Worm (Caenorhabditis elegans) whole organism, L2 larva: ENCODE data around the gene grl-10.

Source experiments
- F13H6.1 ChIP-seq: sonication (generic microtip); optimal IDR thresholded peaks from 2 replicates; lab custom pipeline; 2016; ENCODE audit warnings: missing genetic modification characterization, missing compliant biosample characterization
- R02D3.7 ChIP-seq: fragments of 150-350 bp; optimal IDR thresholded peaks from 2 replicates; lab custom pipeline; 2014; ENCODE audit warnings: missing biosample characterization, missing genetic modification characterization
- Y55F3AM.14 ChIP-seq: fragments of 200-800 bp; sonication (Bioruptor generic); optimal IDR thresholded peaks from 2 replicates; lab custom pipeline; 2018; ENCODE audit warnings: mild to moderate bottlenecking, missing genetic modification characterization, missing compliant biosample characterization
- ZK546.5 ChIP-seq: sonication (generic microtip); optimal IDR thresholded peaks from 2 replicates; lab custom pipeline; 2017; ENCODE audit warnings: missing biosample characterization, missing genetic modification characterization
- alr-1 ChIP-seq: fragments of 150-350 bp; optimal IDR thresholded peaks from 2 replicates; lab custom pipeline; 2014; ENCODE audit warnings: missing biosample characterization, missing genetic modification characterization
- aly-2 ChIP-seq: fragments of 150-350 bp; optimal IDR thresholded peaks from 2 replicates; lab custom pipeline; 2014; ENCODE audit warnings: missing biosample characterization, missing genetic modification characterization
- ceh-82 ChIP-seq: fragments of 150-350 bp; optimal IDR thresholded peaks from 2 replicates; lab custom pipeline; 2014; ENCODE audit warnings: missing biosample characterization, missing genetic modification characterization
- crh-2 ChIP-seq: sonication (generic microtip); optimal IDR thresholded peaks from 2 replicates; lab custom pipeline; 2017; ENCODE audit warnings: missing biosample characterization, missing genetic modification characterization
- dmd-4 ChIP-seq: sonication (generic microtip); optimal IDR thresholded peaks from 2 replicates; lab custom pipeline; 2017; ENCODE audit warnings: missing biosample characterization, missing genetic modification characterization
- egl-27 ChIP-seq: sonication (generic microtip); optimal IDR thresholded peaks from 3 replicates; lab custom pipeline; 2017; ENCODE audit warnings: missing biosample characterization, missing genetic modification reagents, missing genetic modification characterization
- elt-1 ChIP-seq: fragments of 150-350 bp; optimal IDR thresholded peaks from 2 replicates; lab custom pipeline; 2014; ENCODE audit warnings: missing biosample characterization, missing genetic modification characterization
- elt-3 ChIP-seq: sonication (generic microtip); optimal IDR thresholded peaks from 2 replicates; lab custom pipeline; 2017; ENCODE audit warnings: missing biosample characterization, missing genetic modification characterization
- fos-1 ChIP-seq: fragments of 150-350 bp; optimal IDR thresholded peaks from 2 replicates; lab custom pipeline; 2014; ENCODE audit warnings: missing biosample characterization, missing genetic modification characterization
- gmeb-1 ChIP-seq: fragments of 150-350 bp; optimal IDR thresholded peaks from 2 replicates; lab custom pipeline; 2014; ENCODE audit warnings: missing biosample characterization, missing genetic modification characterization
- lin-11 ChIP-seq: fragments of 150-350 bp; sonication (generic microtip); optimal IDR thresholded peaks from 2 replicates; lab custom pipeline; 2014; ENCODE audit warnings: missing biosample characterization, missing genetic modification characterization, inconsistent platforms, mixed read lengths
- lin-13 ChIP-seq: fragments of 150-350 bp; optimal IDR thresholded peaks from 2 replicates; lab custom pipeline; 2014; ENCODE audit warnings: missing biosample characterization, missing genetic modification reagents, missing genetic modification characterization
- lin-39 ChIP-seq: fragments of 150-350 bp; optimal IDR thresholded peaks from 2 replicates; lab custom pipeline; 2014; ENCODE audit warnings: missing biosample characterization, missing genetic modification reagents, missing genetic modification characterization
- lsy-2 ChIP-seq, 2 experiments: fragments of 150-350 bp in 1 of 2; sonication (generic microtip) in 1 of 2; optimal IDR thresholded peaks; 2 replicates each; lab custom pipeline; 2014 to 2017; ENCODE audit warnings: missing biosample characterization in 2 of 2, missing genetic modification characterization in 2 of 2
- mbf-1 ChIP-seq: sonication (generic microtip); optimal IDR thresholded peaks from 2 replicates; lab custom pipeline; 2017; ENCODE audit warnings: missing biosample characterization, missing genetic modification characterization
- mdl-1 ChIP-seq, 2 experiments: fragments of 150-350 bp in 1 of 2; sonication (generic microtip) in 1 of 2; optimal IDR thresholded peaks; 2 replicates each; lab custom pipeline; 2017; ENCODE audit warnings: missing biosample characterization in 2 of 2, missing genetic modification characterization in 2 of 2
- nhr-10 ChIP-seq: sonication (generic microtip); optimal IDR thresholded peaks from 2 replicates; lab custom pipeline; 2017; ENCODE audit warnings: missing biosample characterization, missing genetic modification characterization
- nhr-11 ChIP-seq: fragments of 150-350 bp; optimal IDR thresholded peaks from 2 replicates; lab custom pipeline; 2014; ENCODE audit warnings: missing biosample characterization, missing genetic modification characterization
- nhr-12 ChIP-seq: fragments of 150-350 bp; optimal IDR thresholded peaks from 2 replicates; lab custom pipeline; 2014; ENCODE audit warnings: missing biosample characterization, missing genetic modification characterization
- nhr-129 ChIP-seq: fragments of 150-350 bp; optimal IDR thresholded peaks from 2 replicates; lab custom pipeline; 2014; ENCODE audit warnings: missing biosample characterization, missing genetic modification characterization
- nhr-21 ChIP-seq: fragments of 150-350 bp; optimal IDR thresholded peaks from 2 replicates; lab custom pipeline; 2014; ENCODE audit warnings: missing biosample characterization, missing genetic modification characterization
- nhr-237 ChIP-seq: fragments of 150-350 bp; optimal IDR thresholded peaks from 2 replicates; lab custom pipeline; 2014; ENCODE audit warnings: missing biosample characterization, missing genetic modification characterization
- nhr-25 ChIP-seq: fragments of 150-350 bp; sonication (generic microtip); optimal IDR thresholded peaks from 3 replicates; lab custom pipeline; 2014; ENCODE audit warnings: missing biosample characterization, missing genetic modification characterization
- nhr-6 ChIP-seq: fragments of 150-350 bp; optimal IDR thresholded peaks from 2 replicates; lab custom pipeline; 2014; ENCODE audit warnings: missing biosample characterization, missing genetic modification characterization
- nhr-77 ChIP-seq: fragments of 150-350 bp; optimal IDR thresholded peaks from 2 replicates; lab custom pipeline; 2014; ENCODE audit warnings: missing biosample characterization, missing genetic modification characterization
- peb-1 ChIP-seq: fragments of 150-350 bp; optimal IDR thresholded peaks from 2 replicates; lab custom pipeline; 2014; ENCODE audit warnings: missing biosample characterization, missing genetic modification characterization
- sem-4 ChIP-seq: fragments of 150-350 bp; optimal IDR thresholded peaks from 2 replicates; lab custom pipeline; 2014; ENCODE audit warnings: missing biosample characterization, missing genetic modification reagents, missing genetic modification characterization
- sma-3 ChIP-seq: sonication (generic microtip); optimal IDR thresholded peaks from 2 replicates; lab custom pipeline; 2016; ENCODE audit warnings: missing genetic modification reagents, missing genetic modification characterization, missing compliant biosample characterization
- sma-9 ChIP-seq, 2 experiments: fragments of 150-350 bp in 1 of 2; sonication (generic microtip) in 1 of 2; optimal IDR thresholded peaks; 2 replicates each; lab custom pipeline; 2014 to 2016; ENCODE audit warnings: missing genetic modification characterization in 2 of 2, mild to moderate bottlenecking in 1 of 2, missing biosample characterization in 1 of 2, missing compliant biosample characterization in 1 of 2, missing genetic modification reagents in 1 of 2, moderate library complexity in 1 of 2
- unc-39 ChIP-seq: fragments of 150-350 bp; optimal IDR thresholded peaks from 2 replicates; lab custom pipeline; 2014; ENCODE audit warnings: missing biosample characterization, missing genetic modification characterization
- unc-55 ChIP-seq: fragments of 150-350 bp; sonication (generic microtip); optimal IDR thresholded peaks from 3 replicates; lab custom pipeline; 2014; ENCODE audit warnings: missing biosample characterization, missing genetic modification reagents, missing genetic modification characterization
- unc-62 ChIP-seq: fragments of 150-350 bp; optimal IDR thresholded peaks from 2 replicates; lab custom pipeline; 2014; ENCODE audit warnings: missing biosample characterization, missing genetic modification reagents, missing genetic modification characterization
- zag-1 ChIP-seq: fragments of 150-350 bp; optimal IDR thresholded peaks from 2 replicates; lab custom pipeline; 2014; ENCODE audit warnings: missing biosample characterization, missing genetic modification characterization
- ztf-1 ChIP-seq: fragments of 200-800 bp; sonication (Bioruptor generic); conservative IDR thresholded peaks from 2 replicates; pipeline ENCODE4 v1.3.6; 2022; ENCODE audit warnings: missing genetic modification characterization, missing compliant biosample characterization
- ztf-11 ChIP-seq: sonication (generic microtip); optimal IDR thresholded peaks from 2 replicates; lab custom pipeline; 2017; ENCODE audit warnings: missing biosample characterization, missing genetic modification characterization
- ztf-4 ChIP-seq: fragments of 150-350 bp; optimal IDR thresholded peaks from 2 replicates; lab custom pipeline; 2014; ENCODE audit warnings: missing biosample characterization, missing genetic modification characterization

grl-10 gene

ce11 chrV:7760174-7760573 is 14.2 kb upstream of the grl-10 start, which contains the start of gene hint-3:
Gene hint-3, plus strand, starts transcription at chrV:7760474.
- TF ChIP-seq unc-55 (GFP tag; lab: Kevin White, UChicago) = no peak
- peak; percentile 34 for TF ChIP-seq fos-1 (tag; lab: Kevin White, UChicago)
- no peak for TF ChIP-seq ztf-4 (tag; lab: Kevin White, UChicago)

DNA sequence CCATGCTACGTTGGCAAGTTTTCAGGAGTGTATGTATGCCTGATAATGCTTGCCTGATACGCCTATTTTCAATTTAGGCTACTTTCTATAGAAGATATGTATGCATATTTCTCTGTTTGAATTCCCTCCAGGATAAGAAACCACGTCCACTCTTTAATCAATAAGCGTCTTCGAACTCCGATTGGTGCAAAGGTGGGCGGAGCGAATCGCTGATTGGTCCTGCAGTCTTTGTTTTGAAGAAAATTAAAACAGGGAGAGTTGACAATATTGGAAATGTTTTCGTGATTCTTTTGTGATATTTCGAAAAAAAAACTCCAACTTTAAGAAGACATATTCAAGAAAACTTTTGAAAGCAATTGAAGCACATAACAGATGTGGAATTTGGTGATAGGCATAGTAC is 12.4 kb upstream of the grl-10 start:
- TF ChIP-seq alr-1 (tag; lab: Kevin White, UChicago) (no peak), nhr-10 (tag; lab: Kevin White, UChicago) (no peak), dmd-4 (tag; lab: Kevin White, UChicago) (no peak), crh-2 (tag; lab: Kevin White, UChicago) (no peak), lin-11 (tag; lab: Kevin White, UChicago) (no peak), R02D3.7 (tag; lab: Kevin White, UChicago) (no peak)
- TF ChIP-seq, all 48 proteins: peak for 0

DNA sequence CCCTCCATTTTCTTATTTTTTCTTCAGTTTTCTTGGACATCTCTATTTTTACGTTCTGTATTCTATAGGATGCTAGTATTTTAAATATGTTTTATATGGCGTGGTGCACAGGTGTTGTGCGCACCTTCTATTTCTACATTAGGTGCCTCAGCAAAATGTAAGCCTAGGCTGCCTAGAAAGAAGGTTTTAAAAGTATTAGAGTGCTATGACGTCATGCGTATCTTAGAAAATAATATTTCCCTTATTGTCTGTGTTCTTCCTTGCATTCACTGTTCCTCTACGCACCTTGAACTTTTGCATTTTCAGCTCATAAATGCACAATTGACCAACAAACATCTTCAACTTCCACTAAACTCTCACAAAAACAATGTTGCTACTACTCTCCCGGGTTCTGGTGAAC is 3.4 kb upstream of the grl-10 start, which contains the start of gene frpr-3:
TSS of gene frpr-3 (plus strand) at position 301 of the 400 bp plus-strand sequence.
- TF ChIP-seq ztf-11 (tag; lab: Kevin White, UChicago) (no peak), fos-1 (tag; lab: Kevin White, UChicago) (no peak), nhr-25 (no peak), lin-13 (GFP tag; lab: Kevin White, UChicago) (no peak), dmd-4 (tag; lab: Kevin White, UChicago) (no peak), mbf-1 (no peak), nhr-21 (no peak), sma-3 (GFP tag; lab: Kevin White, UChicago) (no peak), nhr-10 (tag; lab: Kevin White, UChicago) (no peak), elt-3 (tag; lab: Kevin White, UChicago) (no peak), nhr-77 (tag; lab: Kevin White, UChicago) (no peak), unc-55 (GFP tag; lab: Kevin White, UChicago) (no peak)

- TF ChIP-seq unc-39 (tag; lab: Kevin White, UChicago) (no peak), alr-1 (tag; lab: Kevin White, UChicago) (no peak), R02D3.7 (tag; lab: Kevin White, UChicago) (no peak), F13H6.1 (tag; lab: Kevin White, UChicago) (no peak), ZK546.5 (tag; lab: Kevin White, UChicago) (no peak), unc-55 (GFP tag; lab: Kevin White, UChicago) (no peak), sma-9 (GFP tag; optimal IDR thresholded peaks at IDR 0.05; lab: Kevin White, UChicago) (no peak), sma-9 (tag; optimal IDR thresholded peaks at IDR 0.05; lab: Kevin White, UChicago) (no peak), nhr-129 (tag; lab: Kevin White, UChicago) (no peak), sem-4 (no peak), zag-1 (tag; lab: Kevin White, UChicago) (no peak), lin-39 (no peak), lin-11 (tag; lab: Kevin White, UChicago) (no peak), nhr-77 (tag; lab: Kevin White, UChicago) (no peak), nhr-11 (tag; lab: Kevin White, UChicago) (no peak), nhr-237 (tag; lab: Kevin White, UChicago) (no peak)
Observed at ce11 chrV:7773647-7774046, 698 bp upstream of the grl-10 start.

ce11 chrV:7775226-7775625 is 881 bp downstream of the grl-10 start:
- TF ChIP-seq elt-3 (tag; lab: Kevin White, UChicago) = no peak
- TF ChIP-seq ZK546.5 (tag; lab: Kevin White, UChicago) = no peak
- no peak for TF ChIP-seq ceh-82 (tag; lab: Kevin White, UChicago)
- no peak for TF ChIP-seq nhr-77 (tag; lab: Kevin White, UChicago)
- TF ChIP-seq aly-2 (tag; lab: Kevin White, UChicago) = no peak
- no peak for TF ChIP-seq ztf-1 (GFP tag; lab: Robert Waterston, UW)
- TF ChIP-seq sma-9 (GFP tag; optimal IDR thresholded peaks at IDR 0.05; lab: Kevin White, UChicago) = no peak
- no peak for TF ChIP-seq sma-9 (tag; optimal IDR thresholded peaks at IDR 0.05; lab: Kevin White, UChicago)
- TF ChIP-seq sem-4 = no peak
- no peak for TF ChIP-seq nhr-129 (tag; lab: Kevin White, UChicago)

DNA sequence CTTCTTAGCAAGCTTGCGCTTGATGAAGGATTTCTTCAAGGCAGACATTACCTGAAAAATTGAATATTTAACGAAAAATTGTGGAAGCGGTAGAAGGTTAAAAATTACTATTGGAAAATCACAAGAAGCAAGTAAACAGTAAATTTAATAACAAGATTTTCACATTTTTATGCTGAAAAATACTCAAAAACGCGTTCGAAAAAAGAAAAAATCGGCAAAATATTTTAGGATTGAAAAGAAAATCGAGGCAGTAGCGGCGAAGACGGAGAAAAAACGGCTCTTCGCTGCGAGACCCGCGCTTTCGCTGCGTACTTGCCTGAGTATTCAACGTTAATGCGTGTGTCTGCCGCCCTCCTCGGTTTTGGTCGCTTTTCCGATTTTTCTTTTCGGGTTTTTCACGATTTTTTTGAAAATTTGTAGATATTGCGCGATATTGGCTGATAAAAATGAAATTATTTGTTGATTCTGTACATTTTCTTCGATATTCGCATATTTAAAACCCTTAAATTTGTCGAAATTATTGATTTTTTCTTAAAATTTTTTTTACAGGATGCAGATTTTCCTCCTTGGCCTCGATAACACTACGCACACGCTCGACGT is 1.8 kb downstream of the grl-10 start, which contains the start of the genes rpl-39 and rps-30:
TSS of gene rpl-39 (minus strand) at position 51 of the 600 bp plus-strand sequence.
TSS of gene rps-30 (plus strand) at position 550 of the 600 bp plus-strand sequence.
- TF ChIP-seq ceh-82 (tag; lab: Kevin White, UChicago) (peak; percentile 56), unc-62 (GFP tag; lab: Kevin White, UChicago) (no peak), nhr-25 (peak; percentile 78), mbf-1 (no peak), mdl-1 (tag; optimal IDR thresholded peaks at IDR 0.05; lab: Kevin White, UChicago) (no peak), peb-1 (tag; lab: Kevin White, UChicago) (no peak), lsy-2 (tag; optimal IDR thresholded peaks at IDR 0.05; lab: Kevin White, UChicago) (peak; percentile 68 to 92), unc-55 (GFP tag; lab: Kevin White, UChicago) (peak; percentile 98), Y55F3AM.14 (GFP tag; lab: Kevin White, UChicago) (no peak), sem-4 (no peak), zag-1 (tag; lab: Kevin White, UChicago) (peak; percentile 50), nhr-6 (tag; lab: Kevin White, UChicago) (no peak), F13H6.1 (tag; lab: Kevin White, UChicago) (peak; percentile 75), ztf-1 (GFP tag; lab: Robert Waterston, UW) (no peak), nhr-12 (tag; lab: Kevin White, UChicago) (no peak), elt-1 (tag; lab: Kevin White, UChicago) (no peak), ztf-4 (tag; lab: Kevin White, UChicago) (no peak), egl-27 (tag; lab: Kevin White, UChicago) (peak; percentile 47), gmeb-1 (peak; percentile 84)
